Fruit fly (Drosophila melanogaster) whole organism, prepupa: Measurements from ENCODE around the gene CG42716.

Experiments
- CG10669 ChIP-seq: fragments of 200-800 bp; sonication (Bioruptor generic); optimal IDR thresholded peaks from 3 replicates; lab custom pipeline; 2018; ENCODE audit warnings: missing biosample characterization, mild to moderate bottlenecking, missing genetic modification characterization, moderate library complexity
- CG11762 ChIP-seq: fragments of 200-800 bp; sonication (Bioruptor generic); optimal IDR thresholded peaks from 3 replicates; lab custom pipeline; 2016; ENCODE audit warnings: missing biosample characterization, missing genetic modification characterization; ENCODE audit not compliant: insufficient read depth
- CG1621 ChIP-seq: fragments of 200-800 bp; sonication (Bioruptor generic); optimal IDR thresholded peaks from 3 replicates; lab custom pipeline; 2018; ENCODE audit warnings: missing biosample characterization, mild to moderate bottlenecking, missing genetic modification characterization
- CG16779 ChIP-seq: fragments of 200-800 bp; sonication (Bioruptor generic); optimal IDR thresholded peaks from 3 replicates; lab custom pipeline; 2017; ENCODE audit warnings: missing biosample characterization, mild to moderate bottlenecking, missing genetic modification characterization
- CG32006 ChIP-seq: fragments of 200-800 bp; sonication (Bioruptor generic); optimal IDR thresholded peaks from 3 replicates; lab custom pipeline; 2017; ENCODE audit warnings: missing biosample characterization, mild to moderate bottlenecking, missing genetic modification characterization
- CG34406 ChIP-seq: fragments of 200-800 bp; sonication (Bioruptor generic); optimal IDR thresholded peaks from 3 replicates; lab custom pipeline; 2016; ENCODE audit warnings: missing biosample characterization, missing genetic modification characterization
- CG3919 ChIP-seq: fragments of 200-800 bp; sonication (Bioruptor generic); optimal IDR thresholded peaks from 3 replicates; lab custom pipeline; 2016; ENCODE audit warnings: missing biosample characterization, missing genetic modification characterization
- CG4318 ChIP-seq: fragments of 200-800 bp; sonication (Bioruptor generic); optimal IDR thresholded peaks from 3 replicates; lab custom pipeline; 2017; ENCODE audit warnings: missing biosample characterization, mild to moderate bottlenecking, missing genetic modification characterization
- CG6163 ChIP-seq: fragments of 200-800 bp; sonication (Bioruptor generic); IDR thresholded peaks from 3 replicates; pipeline ENCODE4 v1.3.6; 2022; ENCODE audit warnings: missing biosample characterization, missing genetic modification characterization
- CG6276 ChIP-seq: fragments of 200-800 bp; sonication (Bioruptor generic); optimal IDR thresholded peaks from 2 replicates; lab custom pipeline; 2017; ENCODE audit warnings: missing biosample characterization, mild to moderate bottlenecking, missing genetic modification characterization
- CG6808 ChIP-seq: fragments of 200-800 bp; sonication (Bioruptor generic); optimal IDR thresholded peaks from 3 replicates; lab custom pipeline; 2017; ENCODE audit warnings: missing biosample characterization, missing genetic modification characterization, mild to moderate bottlenecking, moderate library complexity, missing genetic modification reagents
- CG6854 ChIP-seq: fragments of 200-800 bp; sonication (Bioruptor generic); optimal IDR thresholded peaks from 2 replicates; lab custom pipeline; 2017; ENCODE audit warnings: missing biosample characterization, mild to moderate bottlenecking, missing genetic modification characterization
- CG7368 ChIP-seq: fragments of 200-800 bp; sonication (Bioruptor generic); optimal IDR thresholded peaks from 3 replicates; lab custom pipeline; 2016; ENCODE audit warnings: missing biosample characterization, missing genetic modification characterization
- CG8119 ChIP-seq: fragments of 200-800 bp; sonication (Bioruptor generic); IDR thresholded peaks from 3 replicates; pipeline ENCODE4 v1.3.6; 2022; ENCODE audit warnings: missing biosample characterization, missing genetic modification characterization
- CG9139 ChIP-seq: fragments of 200-800 bp; sonication (Bioruptor generic); optimal IDR thresholded peaks from 3 replicates; lab custom pipeline; 2017; ENCODE audit warnings: missing biosample characterization, mild to moderate bottlenecking, missing genetic modification characterization
- Eip78C ChIP-seq: fragments of 200-800 bp; sonication (Bioruptor generic); peaks from one replicate; lab custom pipeline; 2016; ENCODE audit warnings: missing biosample characterization, missing genetic modification characterization
- Ets21C ChIP-seq: fragments of 200-800 bp; sonication (Bioruptor generic); optimal IDR thresholded peaks from 3 replicates; lab custom pipeline; 2016; ENCODE audit warnings: missing biosample characterization, missing genetic modification characterization
- Ets96B ChIP-seq: fragments of 200-800 bp; optimal IDR thresholded peaks from 2 replicates; lab custom pipeline; 2019; ENCODE audit warnings: missing biosample characterization, mild to moderate bottlenecking, missing genetic modification characterization, moderate library complexity
- Gug ChIP-seq: fragments of 200-800 bp; sonication (Bioruptor generic); IDR thresholded peaks from 2 replicates; pipeline ENCODE4 v1.3.6; 2022; ENCODE audit warnings: missing biosample characterization, missing genetic modification characterization
- Hr39 ChIP-seq: fragments of 200-800 bp; sonication (Bioruptor generic); optimal IDR thresholded peaks from 2 replicates; lab custom pipeline; 2016; ENCODE audit warnings: missing biosample characterization, missing genetic modification characterization
- Lpt ChIP-seq: fragments of 200-800 bp; sonication (Bioruptor generic); optimal IDR thresholded peaks from 3 replicates; lab custom pipeline; 2016; ENCODE audit warnings: missing biosample characterization, missing genetic modification characterization
- Met ChIP-seq: fragments of 200-800 bp; sonication (Bioruptor generic); optimal IDR thresholded peaks from 3 replicates; lab custom pipeline; 2016; ENCODE audit warnings: missing biosample characterization, missing genetic modification characterization
- Sox102F ChIP-seq: fragments of 200-800 bp; sonication (Bioruptor generic); optimal IDR thresholded peaks from 2 replicates; lab custom pipeline; 2016; ENCODE audit warnings: missing biosample characterization, mild to moderate bottlenecking, missing genetic modification characterization
- Sox14 ChIP-seq: fragments of 200-800 bp; sonication (Bioruptor generic); optimal IDR thresholded peaks from 3 replicates; lab custom pipeline; 2016; ENCODE audit warnings: missing biosample characterization, missing genetic modification characterization
- Sox15 ChIP-seq: fragments of 200-800 bp; sonication (Bioruptor generic); optimal IDR thresholded peaks from 3 replicates; lab custom pipeline; 2016; ENCODE audit warnings: missing biosample characterization, missing genetic modification characterization
- achi ChIP-seq: fragments of 200-800 bp; sonication (Bioruptor generic); optimal IDR thresholded peaks from 3 replicates; lab custom pipeline; 2016; ENCODE audit warnings: missing biosample characterization, missing genetic modification characterization
- cyc ChIP-seq: fragments of 200-800 bp; sonication (Bioruptor generic); optimal IDR thresholded peaks from 3 replicates; lab custom pipeline; 2016; ENCODE audit warnings: missing biosample characterization, missing genetic modification characterization
- dsx ChIP-seq: fragments of 200-800 bp; optimal IDR thresholded peaks from 3 replicates; lab custom pipeline; 2019; ENCODE audit warnings: missing biosample characterization, mild to moderate bottlenecking, missing genetic modification characterization, moderate library complexity; ENCODE audit not compliant: poor library complexity, severe bottlenecking
- eg ChIP-seq: fragments of 200-800 bp; sonication (Bioruptor generic); IDR thresholded peaks from 3 replicates; pipeline ENCODE4 v1.3.6; 2022; ENCODE audit warnings: missing biosample characterization, missing genetic modification characterization
- fd59A ChIP-seq: fragments of 200-800 bp; sonication (Bioruptor generic); optimal IDR thresholded peaks from 2 replicates; lab custom pipeline; 2017; ENCODE audit warnings: missing biosample characterization, mild to moderate bottlenecking, missing genetic modification characterization, missing genetic modification reagents
- fd85E ChIP-seq: fragments of 200-800 bp; sonication (Bioruptor generic); optimal IDR thresholded peaks from 3 replicates; lab custom pipeline; 2016; ENCODE audit warnings: missing biosample characterization, missing genetic modification characterization
- fkh ChIP-seq: fragments of 200-800 bp; sonication (Bioruptor generic); optimal IDR thresholded peaks from 3 replicates; lab custom pipeline; 2017; ENCODE audit warnings: missing biosample characterization, mild to moderate bottlenecking, missing genetic modification characterization, moderate library complexity
- salr ChIP-seq, 2 experiments: fragments of 200-800 bp; sonication (Bioruptor generic); optimal IDR thresholded peaks; 3 replicates each; lab custom pipeline; 2016 to 2018; ENCODE audit warnings: missing biosample characterization in 2 of 2, missing genetic modification characterization in 2 of 2, mild to moderate bottlenecking in 1 of 2
- spab ChIP-seq: fragments of 200-800 bp; sonication (Bioruptor generic); optimal IDR thresholded peaks from 2 replicates; lab custom pipeline; 2017; ENCODE audit warnings: missing biosample characterization, mild to moderate bottlenecking, missing genetic modification characterization, missing genetic modification reagents
- ss ChIP-seq, 2 experiments: fragments of 200-800 bp; sonication (Bioruptor generic); optimal IDR thresholded peaks; 2 replicates in 1 of 2; 3 replicates in 1 of 2; lab custom pipeline; 2017 to 2018; ENCODE audit warnings: mild to moderate bottlenecking in 2 of 2, missing biosample characterization in 2 of 2, missing genetic modification characterization in 2 of 2, moderate library complexity in 1 of 2
- topi ChIP-seq: fragments of 200-800 bp; sonication (Bioruptor generic); optimal IDR thresholded peaks from 3 replicates; lab custom pipeline; 2016; ENCODE audit warnings: missing biosample characterization, missing genetic modification characterization
- vri ChIP-seq: fragments of 200-800 bp; sonication (Bioruptor generic); optimal IDR thresholded peaks from 3 replicates; lab custom pipeline; 2016; ENCODE audit warnings: missing biosample characterization, mild to moderate bottlenecking, missing genetic modification characterization

Gene CG42716

dm6 chr3L:16051719-16052122 is 18.1 kb downstream of the CG42716 start, which contains the start of gene Mbs (continued):
- no peak for TF ChIP-seq Gug (GFP tag; lab: Robert Waterston, UW)
- TF ChIP-seq Eip78C = peak; percentile 66
- no peak for TF ChIP-seq achi
- TF ChIP-seq CG34406 = no peak
- TF ChIP-seq topi (GFP tag; lab: Kevin White, UChicago) = no peak
- TF ChIP-seq Lpt (GFP tag; lab: Kevin White, UChicago) = no peak
- TF ChIP-seq Sox14 (GFP tag; lab: Kevin White, UChicago) = no peak
- peak; percentile 14; the same call in 1 of the 3 replicates for TF ChIP-seq CG8119

- peak; percentile 63 for TF ChIP-seq vri
- TF ChIP-seq Sox14 (GFP tag; lab: Kevin White, UChicago) = peak; percentile 48
- TF ChIP-seq spab (GFP tag; lab: Kevin White, UChicago) = peak; percentile 31
- TF ChIP-seq ss (GFP tag; optimal IDR thresholded peaks at IDR 0.05; lab: Kevin White, UChicago) = peak; percentile 23 to 53
- TF ChIP-seq CG6854 (GFP tag; lab: Kevin White, UChicago) = no peak
- peak; percentile 32 for TF ChIP-seq CG32006 (GFP tag; lab: Kevin White, UChicago)
- TF ChIP-seq Eip78C = peak; percentile 28
- TF ChIP-seq CG1621 = no peak
- peak; percentile 9 for TF ChIP-seq CG9139 (GFP tag; lab: Kevin White, UChicago)
- peak in 1 of 2 experiments; percentile 56 for TF ChIP-seq salr (GFP tag; optimal IDR thresholded peaks at IDR 0.05; lab: Kevin White, UChicago)
- peak; percentile 2 for TF ChIP-seq CG6276 (GFP tag; lab: Kevin White, UChicago)
- peak; percentile 62 for TF ChIP-seq dsx
- TF ChIP-seq Ets21C (GFP tag; lab: Kevin White, UChicago) = no peak
- peak; percentile 91 for TF ChIP-seq fkh (GFP tag; lab: Kevin White, UChicago)
- TF ChIP-seq CG16779 = no peak
- peak; percentile 60; the same call in 2 of the 3 replicates for TF ChIP-seq CG6163 (GFP tag; lab: Robert Waterston, UW)
- no peak for TF ChIP-seq fd59A
- no peak for TF ChIP-seq Hr39 (GFP tag; lab: Kevin White, UChicago)
- no peak for TF ChIP-seq Met (GFP tag; lab: Kevin White, UChicago)
- no peak for TF ChIP-seq topi (GFP tag; lab: Kevin White, UChicago)
- no peak for TF ChIP-seq CG3919 (GFP tag; lab: Kevin White, UChicago)
- peak; percentile 18 for TF ChIP-seq CG6808 (GFP tag; lab: Kevin White, UChicago)
- TF ChIP-seq cyc (GFP tag; lab: Kevin White, UChicago) = no peak
- 0 out of 3 replicates have a peak, but pooled peaks have one; percentile 3 for TF ChIP-seq eg (GFP tag; lab: Robert Waterston, UW)
- peak; percentile 27 for TF ChIP-seq Sox102F
- peak; percentile 18 for TF ChIP-seq fd85E (GFP tag; lab: Kevin White, UChicago)
- peak; percentile 42; the same call in 2 of the 3 replicates for TF ChIP-seq CG8119
Measured at dm6 chr3L:16052145-16053025, 18.8 kb downstream of the CG42716 start.

- TF ChIP-seq CG7368 (GFP tag; lab: Kevin White, UChicago) (no peak), CG10669 (no peak), CG11762 (GFP tag; lab: Kevin White, UChicago) (no peak), Sox15 (GFP tag; lab: Kevin White, UChicago) (no peak), Gug (GFP tag; lab: Robert Waterston, UW) (no peak), CG4318 (GFP tag; lab: Kevin White, UChicago) (no peak), CG3919 (GFP tag; lab: Kevin White, UChicago) (no peak), achi (no peak), CG6854 (GFP tag; lab: Kevin White, UChicago) (no peak), Ets96B (tag; lab: Kevin White, UChicago) (no peak), CG8119 (no peak)
Measured at dm6 chr3L:16053026-16053556, 19.5 kb downstream of the CG42716 start.
